Worm (Caenorhabditis elegans): ENCODE measurements around the gene cec-6.
A peak's percentile ranks its signal among the peaks of the same experiment; 100 is the strongest.

The cec-6 gene

ce11 chrIV:5530980-5531379 lies 13.7 kb upstream of the cec-6 start:
- TF ChIP-seq lin-39 (tag; optimal IDR thresholded peaks at IDR 0.05) (no peak), fkh-10 (GFP tag; optimal IDR thresholded peaks at IDR 0.05) (no peak), mes-2 (tag; optimal IDR thresholded peaks at IDR 0.05; ENCODE audit: poor library complexity, severe bottlenecking) (no peak), daf-16 (GFP tag; optimal IDR thresholded peaks at IDR 0.05) (no peak), daf-16 (tag; optimal IDR thresholded peaks at IDR 0.05) (peak; percentile 51), ceh-44 (GFP tag; IDR thresholded peaks at IDR 0.05) (no peak)

- no peak for TF ChIP-seq lin-39 (tag; optimal IDR thresholded peaks at IDR 0.05)
- no peak for TF ChIP-seq nhr-10 (tag; optimal IDR thresholded peaks at IDR 0.05)
- TF ChIP-seq ceh-62 (tag; optimal IDR thresholded peaks at IDR 0.05), result no peak
- TF ChIP-seq jun-1 (tag; optimal IDR thresholded peaks at IDR 0.05), result no peak
- TF ChIP-seq dve-1 (tag; optimal IDR thresholded peaks at IDR 0.05; ENCODE audit: insufficient read depth), result no peak
- TF ChIP-seq cey-2 (tag; optimal IDR thresholded peaks at IDR 0.05; ENCODE audit: borderline replicate concordance, insufficient read depth), result no peak
- TF ChIP-seq ctbp-1 (GFP tag; IDR thresholded peaks at IDR 0.05), result no peak
- no peak for TF ChIP-seq lin-15B (tag; optimal IDR thresholded peaks at IDR 0.05)
- TF ChIP-seq nhr-111 (GFP tag; optimal IDR thresholded peaks at IDR 0.05), result no peak
Measured at ce11 chrIV:5533556-5533955, 11.1 kb upstream of the cec-6 start.

ce11 chrIV:5534596-5534995 lies 10.1 kb upstream of the cec-6 start:
- TF ChIP-seq ceh-62 (tag; optimal IDR thresholded peaks at IDR 0.05) (no peak), zfp-2 (tag; optimal IDR thresholded peaks at IDR 0.05) (no peak), daf-8 (GFP tag; IDR thresholded peaks at IDR 0.05) (no peak), unc-62 (GFP tag; optimal IDR thresholded peaks at IDR 0.05 in 1 of 2) (peak in 1 of 2 experiments; percentile 91), unc-62 (tag; optimal IDR thresholded peaks at IDR 0.05) (no peak)

- TF ChIP-seq hlh-11 (tag; optimal IDR thresholded peaks at IDR 0.05) (no peak), hlh-30 (tag; optimal IDR thresholded peaks at IDR 0.05; ENCODE audit: insufficient read depth) (peak; percentile 41), lin-15B (tag; optimal IDR thresholded peaks at IDR 0.05) (no peak), aha-1 (tag) (peak; percentile 1), ceh-20 (GFP tag; IDR thresholded peaks at IDR 0.05) (0 out of 2 replicates have a peak, but pooled peaks have one; percentile 35), nhr-11 (tag; optimal IDR thresholded peaks at IDR 0.05) (peak; percentile 1), fkh-10 (GFP tag; optimal IDR thresholded peaks at IDR 0.05) (no peak), snpc-1.2 (GFP tag; IDR thresholded peaks at IDR 0.05) (0 out of 2 replicates have a peak, but pooled peaks have one; percentile 27), set-16 (GFP tag; IDR thresholded peaks at IDR 0.05) (no peak)
Measured at ce11 chrIV:5535780-5536179, 8.9 kb upstream of the cec-6 start.

- TF ChIP-seq F49E8.2 (tag; optimal IDR thresholded peaks at IDR 0.05; ENCODE audit: borderline replicate concordance), result no peak
- TF ChIP-seq pqm-1 (tag; optimal IDR thresholded peaks at IDR 0.05), result no peak
- TF ChIP-seq mdt-29 (GFP tag; IDR thresholded peaks at IDR 0.05), result no peak
- TF ChIP-seq mdl-1 (tag; optimal IDR thresholded peaks at IDR 0.05), result no peak
- TF ChIP-seq jun-1 (tag; optimal IDR thresholded peaks at IDR 0.05), result no peak
- TF ChIP-seq ceh-20 (GFP tag; IDR thresholded peaks at IDR 0.05), result no peak
- no peak for TF ChIP-seq lir-3 (tag; optimal IDR thresholded peaks at IDR 0.05)
- TF ChIP-seq T26A8.4 (GFP tag; IDR thresholded peaks at IDR 0.05), result no peak
- no peak for TF ChIP-seq nhr-25 (tag; optimal IDR thresholded peaks at IDR 0.05; ENCODE audit: borderline replicate concordance, insufficient read depth)
- peak in 1 of 2 experiments; percentile 31 for TF ChIP-seq unc-62 (GFP tag; optimal IDR thresholded peaks at IDR 0.05 in 1 of 2)
- no peak for TF ChIP-seq unc-62 (tag; optimal IDR thresholded peaks at IDR 0.05)
- TF ChIP-seq arid-1 (GFP tag; conservative IDR thresholded peaks at IDR 0.05), result no peak
- TF ChIP-seq mxl-3 (GFP tag; optimal IDR thresholded peaks at IDR 0.05), result no peak
- no peak for TF ChIP-seq Y105C5A.15 (GFP tag; IDR thresholded peaks at IDR 0.05)
- TF ChIP-seq unc-39 (tag; optimal IDR thresholded peaks at IDR 0.05), result no peak
- TF ChIP-seq lsy-2 (tag; optimal IDR thresholded peaks at IDR 0.05), result peak in 1 of 2 experiments; percentile 0
- TF ChIP-seq nhr-41 (GFP tag; IDR thresholded peaks at IDR 0.05), result no peak
- no peak for TF ChIP-seq nhr-10 (tag; optimal IDR thresholded peaks at IDR 0.05)
- peak; percentile 75 for TF ChIP-seq hlh-30 (tag; optimal IDR thresholded peaks at IDR 0.05; ENCODE audit: insufficient read depth)
- TF ChIP-seq madf-5 (GFP tag; IDR thresholded peaks at IDR 0.05), result no peak
- no peak for TF ChIP-seq fos-1 (tag; optimal IDR thresholded peaks at IDR 0.05)
- peak in 1 of 2 experiments; percentile 4 for TF ChIP-seq hif-1 (tag; optimal IDR thresholded peaks at IDR 0.05)
- no peak for TF ChIP-seq nhr-28 (tag; optimal IDR thresholded peaks at IDR 0.05)
Measured at ce11 chrIV:5537813-5538538, 6.7 kb upstream of the cec-6 start, which contains the start of the genes fem-1 and drp-1. Gene fem-1, minus strand, starts transcription at chrIV:5537962. Gene drp-1, plus strand, starts transcription at chrIV:5538488.
